Worm (Caenorhabditis elegans) whole organism, L3 larva: ENCODE data around the gene dnj-17.

Experiments
- aly-2 ChIP-seq: fragments of 150-350 bp; optimal IDR thresholded peaks from 2 replicates; lab custom pipeline; 2014; ENCODE audit warnings: missing biosample characterization, missing genetic modification characterization
- ceh-28 ChIP-seq: fragments of 150-350 bp; optimal IDR thresholded peaks from 2 replicates; lab custom pipeline; 2014; ENCODE audit warnings: missing biosample characterization, missing genetic modification reagents, missing genetic modification characterization
- elt-3 ChIP-seq, 3 experiments: fragments of 150-350 bp in 1 of 3; sonication (generic microtip) in 2 of 3; optimal IDR thresholded peaks; 2 replicates in 2 of 3; 4 replicates in 1 of 3; lab custom pipeline; 2014 to 2017; ENCODE audit warnings: missing biosample characterization in 3 of 3, missing genetic modification characterization in 3 of 3
- fkh-10 ChIP-seq: sonication (generic microtip); optimal IDR thresholded peaks from 2 replicates; lab custom pipeline; 2017; ENCODE audit warnings: missing biosample characterization, missing genetic modification reagents, missing genetic modification characterization
- hmg-11 ChIP-seq: sonication (generic microtip); optimal IDR thresholded peaks from 2 replicates; lab custom pipeline; 2016; ENCODE audit warnings: missing genetic modification characterization, missing compliant biosample characterization
- lin-15B ChIP-seq: fragments of 150-350 bp; optimal IDR thresholded peaks from 2 replicates; lab custom pipeline; 2014; ENCODE audit warnings: missing biosample characterization, missing genetic modification characterization
- lin-39 ChIP-seq: fragments of 150-350 bp; optimal IDR thresholded peaks from 2 replicates; lab custom pipeline; 2018; ENCODE audit warnings: missing biosample characterization, missing genetic modification reagents, missing genetic modification characterization
- lsy-12 ChIP-seq: sonication (generic microtip); optimal IDR thresholded peaks from 2 replicates; lab custom pipeline; 2016; ENCODE audit warnings: mild to moderate bottlenecking, missing genetic modification characterization, missing compliant biosample characterization
- mdl-1 ChIP-seq: fragments of 150-350 bp; optimal IDR thresholded peaks from 2 replicates; lab custom pipeline; 2014; ENCODE audit warnings: missing biosample characterization, missing genetic modification characterization
- nhr-25 ChIP-seq: sonication (generic microtip); optimal IDR thresholded peaks from 2 replicates; lab custom pipeline; 2017; ENCODE audit warnings: missing biosample characterization, missing genetic modification characterization
- nhr-67 ChIP-seq: fragments of 150-350 bp; optimal IDR thresholded peaks from 2 replicates; lab custom pipeline; 2014; ENCODE audit warnings: missing biosample characterization, missing genetic modification characterization
- snpc-4 ChIP-seq: fragments of 150-350 bp; optimal IDR thresholded peaks from 2 replicates; lab custom pipeline; 2014; ENCODE audit warnings: missing biosample characterization, missing genetic modification characterization
- unc-39 ChIP-seq: sonication (generic microtip); optimal IDR thresholded peaks from 4 replicates; lab custom pipeline; 2017; ENCODE audit warnings: missing biosample characterization, missing genetic modification characterization
- unc-62 ChIP-seq: fragments of 150-350 bp; sonication (generic microtip); optimal IDR thresholded peaks from 4 replicates; lab custom pipeline; 2014; ENCODE audit warnings: missing biosample characterization, missing genetic modification reagents, missing genetic modification characterization

DNA sequence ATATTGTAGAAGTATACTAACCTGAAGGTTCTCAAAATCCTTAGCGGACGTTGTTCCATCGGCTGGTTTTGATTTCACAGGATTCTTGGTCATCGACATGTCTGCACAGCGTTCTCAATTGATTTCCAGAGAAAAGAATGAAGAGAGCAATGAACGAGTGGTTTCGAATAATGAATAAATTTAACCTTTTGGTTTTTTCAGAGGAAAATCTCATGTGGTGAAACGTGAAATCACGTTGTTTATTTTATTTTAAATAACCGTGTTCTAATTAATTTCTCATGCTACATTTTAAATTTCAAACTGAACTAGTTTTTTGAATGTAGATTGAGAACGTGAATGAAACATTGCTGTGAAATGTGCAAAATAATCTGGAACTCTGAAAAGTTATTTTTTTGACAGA, 12.9 kb downstream of the dnj-17 start, which contains the start of gene T03F6.6:
- TF ChIP-seq nhr-25 (no peak), unc-39 (no peak), lsy-12 (tag; lab: Kevin White, UChicago) (no peak), aly-2 (tag; lab: Kevin White, UChicago) (no peak), snpc-4 (tag; lab: Kevin White, UChicago) (no peak), ceh-28 (no peak), unc-62 (GFP tag; lab: Kevin White, UChicago) (no peak), hmg-11 (tag; lab: Kevin White, UChicago) (no peak), elt-3 (tag; optimal IDR thresholded peaks at IDR 0.05; lab: Kevin White, UChicago) (no peak), nhr-67 (tag; lab: Kevin White, UChicago) (no peak), lin-15B (no peak), mdl-1 (tag; lab: Kevin White, UChicago) (no peak), lin-39 (no peak), fkh-10 (GFP tag; lab: Kevin White, UChicago) (no peak)
